Worm (Caenorhabditis elegans): ENCODE results near the gene C31H2.14.

The C31H2.14 gene

DNA sequence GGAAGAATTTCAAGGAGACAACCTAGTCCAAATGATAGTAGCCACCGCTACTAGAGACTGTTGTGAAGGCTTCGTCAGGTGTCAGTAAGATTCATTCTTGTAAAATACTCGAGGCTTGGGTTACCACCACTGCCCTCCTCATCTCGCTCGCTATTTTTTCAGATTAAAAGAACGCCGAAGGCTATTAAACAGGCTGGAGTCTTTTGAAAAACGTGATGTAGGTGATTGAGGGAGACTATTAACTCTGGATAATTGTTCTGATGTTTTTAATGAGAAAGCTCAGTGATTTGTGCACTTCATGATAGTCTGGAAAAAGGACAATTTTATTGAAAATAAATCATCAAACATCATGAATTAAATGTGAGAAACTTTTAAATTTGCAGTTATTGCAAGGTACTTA lies 41.0 kb downstream of the C31H2.14 start, which contains the start of gene zig-6:
Gene zig-6, minus strand, starts transcription at position 101 of the 400 bp plus-strand sequence.
- TF ChIP-seq rnt-1 (tag; optimal IDR thresholded peaks at IDR 0.05): peak; percentile 39
- no peak for TF ChIP-seq mdl-1 (tag; optimal IDR thresholded peaks at IDR 0.05)

DNA sequence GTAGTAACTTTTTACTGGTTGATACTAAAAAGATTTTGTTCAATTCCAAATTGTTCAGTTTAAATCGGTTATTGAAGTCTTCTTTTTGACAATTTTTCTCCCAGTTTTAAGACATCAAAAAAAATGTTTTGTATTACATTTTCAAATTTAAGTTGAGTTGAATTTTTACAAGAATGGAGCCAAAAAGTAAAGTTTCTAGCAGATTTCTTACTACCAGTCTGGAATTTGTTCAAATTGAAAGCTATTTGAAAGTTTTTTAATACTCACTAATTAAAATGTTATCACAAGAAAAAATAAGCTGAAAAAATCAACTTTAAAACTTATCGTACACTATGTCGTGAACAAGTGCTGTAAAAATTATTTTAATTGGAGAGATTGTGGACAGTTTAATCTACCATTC lies 42.0 kb downstream of the C31H2.14 start:
- TF ChIP-seq pqm-1 (tag; optimal IDR thresholded peaks at IDR 0.05) (no peak), zip-4 (GFP tag; optimal IDR thresholded peaks at IDR 0.05) (no peak), nhr-12 (tag; optimal IDR thresholded peaks at IDR 0.05) (no peak), jun-1 (tag; optimal IDR thresholded peaks at IDR 0.05) (no peak), nhr-77 (tag; optimal IDR thresholded peaks at IDR 0.05) (no peak), ztf-4 (tag; optimal IDR thresholded peaks at IDR 0.05) (no peak), vab-15 (tag; optimal IDR thresholded peaks at IDR 0.05) (no peak)

DNA sequence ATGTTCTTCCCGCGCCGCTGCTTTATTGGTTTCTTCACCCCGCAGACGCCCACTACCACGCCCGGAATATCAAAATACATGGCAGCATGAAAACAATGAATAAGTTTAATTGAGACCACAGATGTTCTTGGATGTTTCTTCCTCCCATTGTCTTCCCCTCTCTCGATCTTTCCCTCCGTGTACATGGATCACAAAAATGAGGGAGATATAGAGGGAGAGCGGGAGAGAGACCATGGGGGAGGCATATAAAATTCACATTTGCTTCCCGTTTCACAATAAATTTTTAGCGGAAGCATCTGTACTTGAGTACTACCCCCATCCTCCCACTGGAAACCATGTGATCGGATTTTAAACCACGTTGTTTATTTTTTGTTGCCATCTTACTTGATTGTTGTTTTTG lies 45.4 kb downstream of the C31H2.14 start:
- no peak for TF ChIP-seq sup-37 (GFP tag; optimal IDR thresholded peaks at IDR 0.05)
- TF ChIP-seq efl-1 (optimal IDR thresholded peaks at IDR 0.05): no peak
- peak in 1 of 2 experiments; percentile 18 for TF ChIP-seq efl-1 (GFP tag; optimal IDR thresholded peaks at IDR 0.05 in 1 of 2)
- peak; percentile 94 for TF ChIP-seq dsc-1 (tag; optimal IDR thresholded peaks at IDR 0.05)
- peak; percentile 64 for TF ChIP-seq fkh-4 (tag; optimal IDR thresholded peaks at IDR 0.05; ENCODE audit: borderline replicate concordance)
- no peak for TF ChIP-seq elt-3 (tag; optimal IDR thresholded peaks at IDR 0.05)
- TF ChIP-seq efl-3 (GFP tag; optimal IDR thresholded peaks at IDR 0.05): no peak
- TF ChIP-seq ztf-11 (tag; optimal IDR thresholded peaks at IDR 0.05): no peak
- TF ChIP-seq lin-14 (GFP tag; optimal IDR thresholded peaks at IDR 0.05): peak; percentile 18
- TF ChIP-seq fkh-8 (tag; optimal IDR thresholded peaks at IDR 0.05): no peak

DNA sequence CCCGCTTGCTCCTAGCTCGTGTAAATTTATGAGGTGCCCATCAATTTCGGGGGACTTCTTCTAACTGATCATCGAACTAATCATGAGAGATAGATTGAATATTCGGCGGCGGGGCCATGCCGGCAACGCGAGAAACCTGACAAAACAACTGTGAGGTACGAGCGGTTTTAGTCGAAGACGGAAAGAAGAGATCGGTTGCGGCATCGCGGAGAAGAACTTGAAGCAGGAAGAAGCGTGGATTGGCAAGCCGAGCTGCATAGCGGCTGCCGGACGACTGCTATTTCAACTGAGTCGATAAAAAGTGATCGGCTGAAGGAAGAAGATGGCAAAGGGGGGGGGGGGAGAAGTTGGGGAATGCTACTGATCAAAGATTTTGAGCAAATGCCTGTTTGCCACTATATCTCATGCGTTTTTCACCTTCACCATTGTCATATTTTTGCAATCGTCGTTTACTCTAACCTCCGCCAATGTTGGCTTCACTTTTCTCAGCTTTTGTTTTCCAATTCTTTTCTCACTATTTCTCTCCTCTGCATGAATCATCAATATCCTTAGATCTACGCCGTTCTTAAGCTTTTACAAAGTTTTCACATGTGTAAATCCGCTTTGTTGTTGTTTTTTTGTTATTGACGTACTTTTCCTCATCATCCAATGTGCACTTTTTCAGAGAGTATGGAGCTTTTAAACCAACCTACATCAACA lies 47.6 kb downstream of the C31H2.14 start, which contains the start of gene pqn-62:
Gene pqn-62, plus strand, starts transcription at position 649 of the 699 bp plus-strand sequence.
- TF ChIP-seq pag-3 (tag; optimal IDR thresholded peaks at IDR 0.05; ENCODE audit: borderline replicate concordance, insufficient read depth) (peak; percentile 65), hlh-4 (tag; optimal IDR thresholded peaks at IDR 0.05) (no peak), nhr-71 (tag; optimal IDR thresholded peaks at IDR 0.05) (peak; percentile 43), ama-1 (optimal IDR thresholded peaks at IDR 0.05) (no peak), lin-14 (GFP tag; optimal IDR thresholded peaks at IDR 0.05) (peak; percentile 59)

DNA sequence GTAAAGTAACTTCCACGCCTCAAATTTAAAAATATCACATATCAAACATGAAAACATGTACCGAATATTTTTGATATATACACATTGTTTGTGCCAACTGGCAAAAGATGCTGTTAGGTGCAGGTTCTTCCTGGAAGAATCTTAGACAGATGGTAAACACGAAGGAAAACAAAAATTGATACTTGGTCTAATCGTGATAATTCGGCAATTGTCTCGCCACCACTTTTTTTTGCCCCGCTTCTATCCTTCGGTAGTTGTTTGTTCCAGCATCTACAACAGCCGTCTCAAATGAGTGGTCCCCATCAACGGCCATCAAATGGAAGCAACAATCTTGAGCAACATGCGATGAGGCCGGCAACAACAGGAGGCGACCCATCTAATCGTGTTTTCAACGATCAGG lies 49.4 kb downstream of the C31H2.14 start:
- TF ChIP-seq zip-4 (GFP tag; optimal IDR thresholded peaks at IDR 0.05): no peak
- no peak for TF ChIP-seq ets-5 (GFP tag; IDR thresholded peaks at IDR 0.05)
- TF ChIP-seq lin-14 (GFP tag; optimal IDR thresholded peaks at IDR 0.05): peak; percentile 43
- peak; percentile 28 for TF ChIP-seq nhr-71 (tag; optimal IDR thresholded peaks at IDR 0.05)
- no peak for TF ChIP-seq fos-1 (tag; optimal IDR thresholded peaks at IDR 0.05)
- TF ChIP-seq nhr-85 (tag): no peak
- 0 out of 2 replicates have a peak, but pooled peaks have one; percentile 7 for TF ChIP-seq nhr-19 (GFP tag; conservative IDR thresholded peaks at IDR 0.05)
- TF ChIP-seq rnt-1 (tag; optimal IDR thresholded peaks at IDR 0.05): peak; percentile 22
